Fruit fly (Drosophila melanogaster): Measurements from ENCODE around the gene BRWD3.

dm6 chr3R:24375561-24375960, 56.8 kb downstream of the BRWD3 start, which contains the start of gene CG17781:
- no peak for TF ChIP-seq CG4496 (GFP tag; IDR thresholded peaks at IDR 0.05)
- no peak for TF ChIP-seq CG13204 (GFP tag; optimal IDR thresholded peaks at IDR 0.05)
- TF ChIP-seq EcR (GFP tag; optimal IDR thresholded peaks at IDR 0.05): no peak
- TF ChIP-seq CG32121 (GFP tag; IDR thresholded peaks at IDR 0.05): no peak
- TF ChIP-seq CG14655 (GFP tag; optimal IDR thresholded peaks at IDR 0.05): no peak
- TF ChIP-seq CG8159 (tag; optimal IDR thresholded peaks at IDR 0.05): no peak
- no peak for TF ChIP-seq gl (tag; optimal IDR thresholded peaks at IDR 0.05)
- no peak for TF ChIP-seq CG8301 (tag; optimal IDR thresholded peaks at IDR 0.05)
- no peak for TF ChIP-seq CG15710 (tag; optimal IDR thresholded peaks at IDR 0.05)
- no peak for TF ChIP-seq Pif1B (GFP tag; optimal IDR thresholded peaks at IDR 0.05)

All from whole organism, pupa.